Worm (Caenorhabditis elegans): ENCODE measurements around the gene C54E10.11.

Gene C54E10.11

DNA sequence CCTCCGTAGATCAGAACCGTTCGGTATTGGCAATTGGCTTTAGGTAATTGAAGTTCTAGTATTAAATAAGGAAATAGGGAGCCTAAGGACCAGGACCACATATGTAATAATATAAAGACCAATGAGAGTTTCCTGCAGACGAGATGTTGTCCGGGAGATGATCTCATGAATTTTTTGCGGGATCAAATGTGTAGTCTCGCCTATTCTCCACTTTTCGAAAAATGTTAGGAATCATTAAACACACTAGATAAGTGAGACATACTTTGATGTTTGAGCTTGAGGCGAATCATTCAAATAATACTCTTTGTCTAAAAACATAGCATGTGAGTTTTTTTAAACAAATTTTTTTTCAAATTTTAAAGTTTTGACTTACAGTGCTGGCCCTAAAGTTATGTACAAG, 48.9 kb downstream of the C54E10.11 start, which contains the start of gene F11D11.6:
TSS of gene F11D11.6 (minus strand) at position 101 of the 400 bp plus-strand sequence.
- no peak for TF ChIP-seq nhr-19 (GFP tag; conservative IDR thresholded peaks at IDR 0.05)
- TF ChIP-seq efl-1 (optimal IDR thresholded peaks at IDR 0.05) = no peak
- no peak for TF ChIP-seq efl-1 (GFP tag; optimal IDR thresholded peaks at IDR 0.05 in 1 of 2)
- TF ChIP-seq elt-3 (tag; optimal IDR thresholded peaks at IDR 0.05) = no peak
- no peak for TF ChIP-seq F16B12.6 (tag; optimal IDR thresholded peaks at IDR 0.05)
- TF ChIP-seq mep-1 (tag; optimal IDR thresholded peaks at IDR 0.05) = no peak

Measured in whole organism, L1 larva.